Fruit fly (Drosophila melanogaster) whole organism, pupa: ENCODE data around the gene Brf.

ENCODE experiments used
- CG32121 ChIP-seq: fragments of 200-800 bp; sonication (Bioruptor generic); IDR thresholded peaks from 2 replicates; pipeline ENCODE4 v1.3.6; 2022; ENCODE audit warnings: missing biosample characterization, missing genetic modification characterization
- CG8301 ChIP-seq: fragments of 200-800 bp; sonication (Bioruptor generic); optimal IDR thresholded peaks from 2 replicates; lab custom pipeline; 2018; ENCODE audit warnings: missing biosample characterization, mild to moderate bottlenecking, missing genetic modification characterization
- CG9948 ChIP-seq: fragments of 200-800 bp; sonication (Bioruptor generic); optimal IDR thresholded peaks from 2 replicates; lab custom pipeline; 2018; ENCODE audit warnings: missing biosample characterization, mild to moderate bottlenecking, missing genetic modification characterization, moderate library complexity
- EcR ChIP-seq: fragments of 200-800 bp; sonication (Bioruptor generic); optimal IDR thresholded peaks from 3 replicates; lab custom pipeline; 2019; ENCODE audit warnings: missing biosample characterization, missing genetic modification characterization, mild to moderate bottlenecking, moderate library complexity, missing genetic modification reagents
- Pif1B ChIP-seq: fragments of 200-800 bp; sonication (Bioruptor generic); optimal IDR thresholded peaks from 3 replicates; lab custom pipeline; 2016; ENCODE audit warnings: missing biosample characterization, missing genetic modification characterization
- fd96Ca ChIP-seq: fragments of 200-800 bp; sonication (Bioruptor generic); IDR thresholded peaks from 3 replicates; pipeline ENCODE4 v1.3.6; 2022; ENCODE audit warnings: missing biosample characterization, missing genetic modification characterization

DNA sequence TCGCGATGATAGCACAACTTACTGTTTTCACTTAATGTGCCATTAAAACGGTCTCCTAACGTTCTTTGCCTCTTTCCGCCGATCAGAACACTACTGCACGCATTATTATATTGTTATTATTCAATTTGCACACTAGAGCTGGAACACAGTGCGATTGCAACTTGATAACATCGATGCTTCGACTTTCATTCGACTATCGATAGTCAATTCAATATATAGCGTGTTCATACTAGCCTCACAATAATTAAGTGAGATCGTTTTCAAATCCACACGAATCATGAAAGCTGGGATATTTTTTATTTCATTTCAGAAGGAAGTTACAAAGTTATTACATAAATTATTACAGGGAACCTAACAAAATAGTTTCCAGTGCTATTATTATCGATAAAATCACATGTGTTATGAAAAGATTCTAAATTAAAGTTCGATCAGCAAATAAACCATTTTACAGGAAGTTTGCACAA lies 10.2 kb upstream of the Brf start:
- no peak for TF ChIP-seq CG8301 (tag; lab: Kevin White, UChicago)
- peak; percentile 31; the same call in 1 of the 2 replicates for TF ChIP-seq CG32121
- no peak for TF ChIP-seq EcR (GFP tag; lab: Kevin White, UChicago)
- TF ChIP-seq CG9948, result no peak
- no peak for TF ChIP-seq fd96Ca (GFP tag; lab: Robert Waterston, UW)
- no peak for TF ChIP-seq Pif1B
